Comparison of ENCODE assay signal across 4 worm cellular contexts in the genomic region with DNA sequence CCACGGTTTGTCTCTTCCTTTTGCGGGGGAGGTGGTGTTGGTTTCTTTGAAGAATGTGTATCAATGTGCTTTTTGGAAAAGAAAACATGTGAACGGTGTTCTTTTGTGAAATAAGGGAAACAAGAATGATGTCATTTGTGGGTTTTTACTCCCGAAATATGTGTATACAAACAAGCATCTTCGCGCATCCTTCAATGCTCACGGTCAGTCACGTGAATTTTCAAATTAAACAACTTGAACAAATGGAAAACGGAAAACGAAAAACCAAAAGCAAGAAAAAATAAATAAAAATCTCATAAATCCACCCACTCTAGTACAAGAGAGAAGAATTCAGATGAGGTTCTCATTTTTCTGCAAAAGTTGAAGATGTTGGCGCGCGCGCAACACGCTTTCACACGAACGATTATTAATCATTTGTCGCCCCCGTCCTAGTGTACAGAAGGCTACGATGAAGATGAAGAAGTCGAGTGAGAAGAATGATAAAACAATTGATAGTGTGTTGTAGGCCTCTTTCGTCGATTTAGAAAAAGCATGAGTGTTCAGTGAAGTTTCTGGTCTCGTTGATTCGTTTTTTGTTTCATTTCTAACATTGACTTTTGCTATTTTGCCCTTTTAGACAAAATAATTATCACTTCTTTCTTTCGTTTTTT.
TF ChIP-seq lines count a peak whose summit lies in the region.

No protein-coding gene starts in this region.

TF ChIP-seq in whole organism, L1 larva, 84 proteins besides CTCF, POLR2A, EP300 and RAD21:
- TF ChIP-seq nhr-71 (tag; optimal IDR thresholded peaks at IDR 0.05; lab: Kevin White, UChicago), result peak; percentile 12
- TF ChIP-seq lin-14 (GFP tag; optimal IDR thresholded peaks at IDR 0.05; lab: Kevin White, UChicago), result peak; percentile 59
- TF ChIP-seq nhr-20 (tag; optimal IDR thresholded peaks at IDR 0.05; lab: Kevin White, UChicago), result no peak
- peak; percentile 22 for TF ChIP-seq tbx-2 (tag; optimal IDR thresholded peaks at IDR 0.05; lab: Kevin White, UChicago)
- TF ChIP-seq ceh-90 (tag; optimal IDR thresholded peaks at IDR 0.05; lab: Kevin White, UChicago), result no peak
- peak; percentile 45 for TF ChIP-seq blmp-1 (tag; optimal IDR thresholded peaks at IDR 0.05; lab: Kevin White, UChicago)

TF ChIP-seq in whole organism, L2 larva, 48 proteins besides CTCF, POLR2A, EP300 and RAD21:
- no peak for TF ChIP-seq lin-11 (tag; optimal IDR thresholded peaks at IDR 0.05; lab: Kevin White, UChicago)
- peak; percentile 7 for TF ChIP-seq fos-1 (tag; optimal IDR thresholded peaks at IDR 0.05; lab: Kevin White, UChicago)
- peak; percentile 6 for TF ChIP-seq sma-9 (GFP tag; optimal IDR thresholded peaks at IDR 0.05; lab: Kevin White, UChicago)
- TF ChIP-seq sma-9 (tag; optimal IDR thresholded peaks at IDR 0.05; lab: Kevin White, UChicago), result no peak
- peak; percentile 37 for TF ChIP-seq nhr-21 (tag; optimal IDR thresholded peaks at IDR 0.05; lab: Kevin White, UChicago)
TF ChIP-seq in whole organism, L2 larva: peak in this region for 3.

TF ChIP-seq in whole organism, L3 larva, 47 proteins besides CTCF, POLR2A, EP300 and RAD21:
- TF ChIP-seq elt-3 (tag; optimal IDR thresholded peaks at IDR 0.05; lab: Kevin White, UChicago) (no peak), pha-4 (tag; optimal IDR thresholded peaks at IDR 0.05; lab: Kevin White, UChicago) (peak; percentile 91)

TF ChIP-seq in whole organism, L4 larva, 104 proteins besides CTCF, POLR2A, EP300 and RAD21:
- no peak for TF ChIP-seq lin-39 (tag; optimal IDR thresholded peaks at IDR 0.05; lab: Kevin White, UChicago)
- TF ChIP-seq pha-4 (GFP tag; IDR thresholded peaks at IDR 0.05; lab: Robert Waterston, UW), result no peak
- TF ChIP-seq pha-4 (tag; optimal IDR thresholded peaks at IDR 0.05; lab: Kevin White, UChicago), result peak; percentile 38
- peak in 1 of 2 experiments; percentile 37 for TF ChIP-seq mdl-1 (tag; optimal IDR thresholded peaks at IDR 0.05; lab: Kevin White, UChicago)
- TF ChIP-seq daf-8 (GFP tag; IDR thresholded peaks at IDR 0.05; lab: Robert Waterston, UW), result no peak
- TF ChIP-seq fos-1 (tag; optimal IDR thresholded peaks at IDR 0.05; lab: Kevin White, UChicago), result no peak
- TF ChIP-seq hlh-11 (tag; optimal IDR thresholded peaks at IDR 0.05; lab: Kevin White, UChicago), result peak; percentile 19
- TF ChIP-seq aha-1 (tag; lab: Kevin White, UChicago), result peak; percentile 90
- peak; percentile 88 for TF ChIP-seq mxl-3 (GFP tag; optimal IDR thresholded peaks at IDR 0.05; lab: Kevin White, UChicago)
- TF ChIP-seq dmd-9 (GFP tag; IDR thresholded peaks at IDR 0.05; lab: Robert Waterston, UW), result no peak
- TF ChIP-seq nhr-28 (tag; optimal IDR thresholded peaks at IDR 0.05; lab: Kevin White, UChicago), result peak; percentile 75
- peak in 1 of 2 experiments; percentile 9 for TF ChIP-seq unc-62 (GFP tag; optimal IDR thresholded peaks at IDR 0.05 in 1 of 2; lab: Kevin White, UChicago)
- no peak for TF ChIP-seq unc-62 (tag; optimal IDR thresholded peaks at IDR 0.05; lab: Kevin White, UChicago)
TF ChIP-seq in whole organism, L4 larva: peak in this region for 7.

Comparison
In these comparisons a context has a peak if more than half of its experiments do, and no peak if none do; other contexts are left out.
1. Of the 29 proteins assayed by ChIP-seq in both whole organism, L4 larva and whole organism, L1 larva: peak only in whole organism, L4 larva: aha-1 and nhr-28; only in whole organism, L1 larva: none; in both: none; in neither: 25; mixed calls (peak in some experiments, not most) for 2.